Fruit fly (Drosophila melanogaster) whole organism, embryonic: ENCODE data around the gene Duox.

Source experiments
- Abd-B ChIP-seq: fragments of 200-800 bp; sonication (Bioruptor generic); optimal IDR thresholded peaks from 2 replicates; lab custom pipeline; 2018; ENCODE audit warnings: missing biosample characterization, mild to moderate bottlenecking, missing genetic modification characterization, moderate library complexity
- CG12236 ChIP-seq: fragments of 200-800 bp; sonication (Bioruptor generic); optimal IDR thresholded peaks from 2 replicates; lab custom pipeline; 2016; ENCODE audit warnings: missing biosample characterization, missing genetic modification characterization
- CG13287 ChIP-seq: fragments of 200-800 bp; sonication (Bioruptor generic); IDR thresholded peaks from 2 replicates; pipeline ENCODE4 v1.3.6; 2022; ENCODE audit warnings: missing biosample characterization, missing genetic modification characterization; ENCODE audit not compliant: partially characterized antibody
- CG13296 ChIP-seq: fragments of 200-800 bp; sonication (Bioruptor generic); optimal IDR thresholded peaks from 3 replicates; lab custom pipeline; 2018; ENCODE audit warnings: missing biosample characterization, mild to moderate bottlenecking, missing genetic modification characterization
- CG13775 ChIP-seq: fragments of 200-800 bp; sonication (Bioruptor generic); optimal IDR thresholded peaks from 3 replicates; lab custom pipeline; 2017; ENCODE audit warnings: missing biosample characterization, mild to moderate bottlenecking, missing genetic modification characterization
- CG13894 ChIP-seq: fragments of 200-800 bp; sonication (Bioruptor generic); optimal IDR thresholded peaks from 3 replicates; lab custom pipeline; 2018; ENCODE audit warnings: missing biosample characterization, mild to moderate bottlenecking, missing genetic modification characterization, moderate library complexity
- CG14441 ChIP-seq: fragments of 200-800 bp; sonication (Bioruptor generic); IDR thresholded peaks from 2 replicates; pipeline ENCODE4 v1.3.6; 2022; ENCODE audit warnings: missing biosample characterization, missing genetic modification characterization
- CG15479 ChIP-seq: fragments of 200-800 bp; sonication (Bioruptor generic); optimal IDR thresholded peaks from 3 replicates; lab custom pipeline; 2019; ENCODE audit warnings: missing biosample characterization, mild to moderate bottlenecking, missing genetic modification characterization, moderate library complexity
- CG16779 ChIP-seq: fragments of 200-800 bp; sonication (Bioruptor generic); IDR thresholded peaks from 2 replicates; pipeline ENCODE4 v1.3.6; 2022; ENCODE audit warnings: missing biosample characterization, missing genetic modification characterization
- CG17568 ChIP-seq: fragments of 200-800 bp; sonication (Bioruptor generic); optimal IDR thresholded peaks from 2 replicates; lab custom pipeline; 2018; ENCODE audit warnings: missing biosample characterization, mild to moderate bottlenecking, missing genetic modification characterization, moderate library complexity
- CG17829 ChIP-seq: fragments of 200-800 bp; optimal IDR thresholded peaks from 2 replicates; lab custom pipeline; 2019; ENCODE audit warnings: missing biosample characterization, mild to moderate bottlenecking, missing genetic modification characterization, moderate library complexity
- CG18262 ChIP-seq: fragments of 200-800 bp; optimal IDR thresholded peaks from 3 replicates; lab custom pipeline; 2019; ENCODE audit warnings: missing biosample characterization, mild to moderate bottlenecking, missing genetic modification characterization, moderate library complexity
- CG18599 ChIP-seq: fragments of 200-800 bp; sonication (Bioruptor generic); optimal IDR thresholded peaks from 3 replicates; lab custom pipeline; 2017; ENCODE audit warnings: missing biosample characterization, missing genetic modification characterization, mild to moderate bottlenecking, moderate library complexity, missing genetic modification reagents
- CG2120 ChIP-seq: fragments of 200-800 bp; sonication (Bioruptor generic); optimal IDR thresholded peaks from 3 replicates; lab custom pipeline; 2016; ENCODE audit warnings: missing biosample characterization, missing genetic modification characterization
- CG2678 ChIP-seq: fragments of 200-800 bp; sonication (Bioruptor generic); optimal IDR thresholded peaks from 3 replicates; lab custom pipeline; 2019; ENCODE audit warnings: missing biosample characterization, mild to moderate bottlenecking, missing genetic modification characterization, moderate library complexity
- CG3281 ChIP-seq: fragments of 200-800 bp; sonication (Bioruptor generic); optimal IDR thresholded peaks from 3 replicates; lab custom pipeline; 2017; ENCODE audit warnings: missing biosample characterization, mild to moderate bottlenecking, missing genetic modification characterization
- CG4282 ChIP-seq: fragments of 200-800 bp; sonication (Bioruptor generic); optimal IDR thresholded peaks from 2 replicates; lab custom pipeline; 2016; ENCODE audit warnings: missing biosample characterization, missing genetic modification characterization
- CG6254 ChIP-seq: fragments of 200-800 bp; sonication (Bioruptor generic); optimal IDR thresholded peaks from 3 replicates; lab custom pipeline; 2017; ENCODE audit warnings: mild to moderate bottlenecking, missing biosample characterization, missing genetic modification reagents, missing genetic modification characterization
- CG6854 ChIP-seq: fragments of 200-800 bp; sonication (Bioruptor generic); optimal IDR thresholded peaks from 3 replicates; lab custom pipeline; 2017; ENCODE audit warnings: missing biosample characterization, mild to moderate bottlenecking, missing genetic modification characterization
- CG7839 ChIP-seq: fragments of 200-800 bp; sonication (Bioruptor generic); optimal IDR thresholded peaks from 3 replicates; lab custom pipeline; 2018; ENCODE audit warnings: missing biosample characterization, mild to moderate bottlenecking, missing genetic modification characterization, moderate library complexity
- CG9797 ChIP-seq: fragments of 200-800 bp; sonication (Bioruptor generic); optimal IDR thresholded peaks from 3 replicates; lab custom pipeline; 2018; ENCODE audit warnings: missing biosample characterization, mild to moderate bottlenecking, missing genetic modification characterization
- CoRest ChIP-seq: fragments of 200-800 bp; sonication (Bioruptor generic); optimal IDR thresholded peaks from 3 replicates; lab custom pipeline; 2018; ENCODE audit warnings: missing biosample characterization, mild to moderate bottlenecking, missing genetic modification characterization, moderate library complexity
- D19A ChIP-seq: fragments of 200-800 bp; optimal IDR thresholded peaks from 3 replicates; lab custom pipeline; 2019; ENCODE audit warnings: missing biosample characterization, mild to moderate bottlenecking, missing genetic modification characterization, moderate library complexity
- Dbx ChIP-seq: fragments of 200-800 bp; sonication (Bioruptor generic); IDR thresholded peaks from 3 replicates; pipeline ENCODE4 v1.3.6; 2022; ENCODE audit warnings: missing biosample characterization, missing genetic modification characterization
- E2f1 ChIP-seq: fragments of 200-800 bp; sonication (Bioruptor generic); IDR thresholded peaks from 2 replicates; pipeline ENCODE4 v1.3.6; 2022; ENCODE audit warnings: missing biosample characterization, missing genetic modification characterization
- ERR ChIP-seq: fragments of 200-800 bp; sonication (Bioruptor generic); optimal IDR thresholded peaks from 2 replicates; lab custom pipeline; 2016; ENCODE audit warnings: missing biosample characterization, missing genetic modification characterization
- Fer3 ChIP-seq: fragments of 200-800 bp; sonication (Bioruptor generic); optimal IDR thresholded peaks from 2 replicates; lab custom pipeline; 2018; ENCODE audit warnings: missing biosample characterization, mild to moderate bottlenecking, missing genetic modification characterization, moderate library complexity
- NC2α ChIP-seq: fragments of 200-800 bp; sonication (Bioruptor generic); optimal IDR thresholded peaks from 2 replicates; lab custom pipeline; 2016; ENCODE audit warnings: missing biosample characterization, missing genetic modification characterization
- NFAT ChIP-seq: fragments of 200-800 bp; sonication (Bioruptor generic); IDR thresholded peaks from 2 replicates; pipeline ENCODE4 v1.3.6; 2022; ENCODE audit warnings: missing biosample characterization, missing genetic modification characterization
- Nf-YB ChIP-seq: fragments of 200-800 bp; sonication (Bioruptor generic); optimal IDR thresholded peaks from 3 replicates; lab custom pipeline; 2019; ENCODE audit warnings: missing biosample characterization, mild to moderate bottlenecking, missing genetic modification characterization, moderate library complexity
- PHDP ChIP-seq: fragments of 200-800 bp; sonication (Bioruptor generic); optimal IDR thresholded peaks from 3 replicates; lab custom pipeline; 2018; ENCODE audit warnings: missing biosample characterization, mild to moderate bottlenecking, missing genetic modification characterization, moderate library complexity
- Pdp1 ChIP-seq, 2 experiments: fragments of 200-800 bp; sonication (Bioruptor generic); optimal IDR thresholded peaks; 3 replicates each; lab custom pipeline; 2016; ENCODE audit warnings: missing biosample characterization in 2 of 2, missing genetic modification characterization in 2 of 2, mild to moderate bottlenecking in 1 of 2, moderate library complexity in 1 of 2
- Poxn ChIP-seq: fragments of 200-800 bp; sonication (Bioruptor generic); IDR thresholded peaks from 2 replicates; pipeline ENCODE4 v1.3.6; 2022; ENCODE audit warnings: missing biosample characterization, missing genetic modification characterization
- Sin3A ChIP-seq: fragments of >200 bp; optimal IDR thresholded peaks from 2 replicates; lab custom pipeline; 2018
- ac ChIP-seq: fragments of 200-800 bp; sonication (Bioruptor generic); optimal IDR thresholded peaks from 3 replicates; lab custom pipeline; 2017; ENCODE audit warnings: missing biosample characterization, mild to moderate bottlenecking, missing genetic modification characterization
- al ChIP-seq: fragments of 200-800 bp; sonication (Bioruptor generic); IDR thresholded peaks from 2 replicates; pipeline ENCODE4 v1.3.6; 2022; ENCODE audit warnings: missing biosample characterization, missing genetic modification characterization
- aop ChIP-seq: fragments of 200-800 bp; sonication (Bioruptor generic); IDR thresholded peaks from 2 replicates; pipeline ENCODE4 v1.3.6; 2022; ENCODE audit warnings: missing biosample characterization, missing genetic modification characterization
- bbx ChIP-seq: fragments of 200-800 bp; sonication (Bioruptor generic); IDR thresholded peaks from 2 replicates; pipeline ENCODE4 v1.3.6; 2022; ENCODE audit warnings: missing biosample characterization, missing genetic modification characterization; ENCODE audit not compliant: partially characterized antibody
- chif ChIP-seq, 2 experiments: fragments of 200-800 bp; sonication (Bioruptor generic); optimal IDR thresholded peaks; 3 replicates each; lab custom pipeline; 2016; ENCODE audit warnings: missing biosample characterization in 2 of 2, missing genetic modification characterization in 2 of 2
- fd102C ChIP-seq: fragments of 200-800 bp; sonication (Bioruptor generic); optimal IDR thresholded peaks from 2 replicates; lab custom pipeline; 2018; ENCODE audit warnings: missing biosample characterization, mild to moderate bottlenecking, missing genetic modification characterization, moderate library complexity
- fd64A ChIP-seq: fragments of 200-800 bp; sonication (Bioruptor generic); optimal IDR thresholded peaks from 3 replicates; lab custom pipeline; 2018; ENCODE audit warnings: missing biosample characterization, mild to moderate bottlenecking, missing genetic modification characterization
- gce ChIP-seq: fragments of 200-800 bp; sonication (Bioruptor generic); IDR thresholded peaks from 3 replicates; pipeline ENCODE4 v1.3.6; 2022; ENCODE audit warnings: missing biosample characterization, missing genetic modification characterization
- gsb ChIP-seq: fragments of 200-800 bp; sonication (Bioruptor generic); IDR thresholded peaks from 2 replicates; pipeline ENCODE4 v1.3.6; 2022; ENCODE audit warnings: missing biosample characterization, missing genetic modification characterization
- ham ChIP-seq: fragments of 200-800 bp; sonication (Bioruptor generic); IDR thresholded peaks from 2 replicates; pipeline ENCODE4 v1.3.6; 2022; ENCODE audit warnings: missing biosample characterization, missing genetic modification characterization
- pnt ChIP-seq: fragments of 200-800 bp; sonication (Bioruptor generic); optimal IDR thresholded peaks from 3 replicates; lab custom pipeline; 2016; ENCODE audit warnings: missing biosample characterization, missing genetic modification characterization
- row ChIP-seq: fragments of 200-800 bp; sonication (Bioruptor generic); IDR thresholded peaks from 3 replicates; pipeline ENCODE4 v1.3.6; 2022; ENCODE audit warnings: missing biosample characterization, missing genetic modification characterization
- salm ChIP-seq: fragments of 200-800 bp; sonication (Bioruptor generic); optimal IDR thresholded peaks from 2 replicates; lab custom pipeline; 2018; ENCODE audit warnings: missing biosample characterization, mild to moderate bottlenecking, missing genetic modification characterization
- tgo ChIP-seq: fragments of 200-800 bp; sonication (Bioruptor generic); IDR thresholded peaks from 3 replicates; pipeline ENCODE4 v1.3.6; 2022; ENCODE audit warnings: missing biosample characterization, missing genetic modification characterization
- vvl ChIP-seq: fragments of 200-800 bp; sonication (Bioruptor generic); IDR thresholded peaks from 2 replicates; pipeline ENCODE4 v1.3.6; 2022; ENCODE audit warnings: missing biosample characterization, missing genetic modification characterization
- yki ChIP-seq: fragments of >200 bp; optimal IDR thresholded peaks from 3 replicates; lab custom pipeline; 2018

Duox gene

dm6 chr2L:2769476-2770185 is 60.4 kb downstream of the Duox start, which contains the start of the genes colt and HINT1 (continued):
- TF ChIP-seq fd64A (GFP tag; lab: Kevin White, UChicago) (no peak), CG7839 (tag; lab: Kevin White, UChicago) (peak; percentile 40), CG4282 (GFP tag; lab: Kevin White, UChicago) (no peak), CG13296 (GFP tag; lab: Kevin White, UChicago) (peak; percentile 47), salm (tag; lab: Kevin White, UChicago) (peak; percentile 17), CG13775 (GFP tag; lab: Kevin White, UChicago) (no peak), CG12236 (GFP tag; lab: Kevin White, UChicago) (no peak), ac (no peak), D19A (tag; lab: Kevin White, UChicago) (peak; percentile 44), pnt (GFP tag; lab: Kevin White, UChicago) (no peak), CG13894 (tag; lab: Kevin White, UChicago) (peak; percentile 67), bbx (GFP tag; lab: Robert Waterston, UW) (peak; percentile 9; the same call in 1 of the 2 replicates), Nf-YB (GFP tag; lab: Kevin White, UChicago) (no peak), Pdp1 (GFP tag; optimal IDR thresholded peaks at IDR 0.05; lab: Kevin White, UChicago) (peak in 1 of 2 experiments; percentile 95), aop (GFP tag; lab: Robert Waterston, UW) (no peak), CG18262 (tag; lab: Kevin White, UChicago) (peak; percentile 1), vvl (GFP tag; lab: Robert Waterston, UW) (peak; percentile 57), CG2120 (GFP tag; lab: Kevin White, UChicago) (peak; percentile 31), gce (GFP tag; lab: Robert Waterston, UW) (no peak), ERR (GFP tag; lab: Kevin White, UChicago) (peak; percentile 2), CG18599 (GFP tag; lab: Kevin White, UChicago) (no peak), CG2678 (tag; lab: Kevin White, UChicago) (peak; percentile 28), CG3281 (peak; percentile 43), CG9797 (peak; percentile 74), Dbx (peak; percentile 28; the same call in 1 of the 3 replicates), Fer3 (tag; lab: Kevin White, UChicago) (no peak), CoRest (tag; lab: Kevin White, UChicago) (peak; percentile 47), fd102C (no peak), CG15479 (GFP tag; lab: Kevin White, UChicago) (peak; percentile 20), chif (GFP tag; optimal IDR thresholded peaks at IDR 0.05; lab: Kevin White, UChicago) (no peak), row (peak; percentile 47), CG6854 (no peak), CG13287 (GFP tag; lab: Robert Waterston, UW) (peak; percentile 61; the same call in 1 of the 2 replicates), al (GFP tag; lab: Robert Waterston, UW) (no peak), Sin3A (lab: Kevin White, UChicago) (peak; percentile 78), NFAT (GFP tag; lab: Robert Waterston, UW) (peak; percentile 51; the same call in 1 of the 2 replicates), CG6254 (peak; percentile 7), E2f1 (no peak), gsb (GFP tag; lab: Robert Waterston, UW) (no peak), CG17568 (GFP tag; lab: Kevin White, UChicago) (no peak), CG14441 (GFP tag; lab: Robert Waterston, UW) (peak; percentile 37; the same call in 1 of the 2 replicates), NC2α (GFP tag; lab: Kevin White, UChicago) (no peak), CG17829 (tag; lab: Kevin White, UChicago) (peak; percentile 52), tgo (GFP tag; lab: Robert Waterston, UW) (no peak), yki (no peak), CG16779 (GFP tag; lab: Robert Waterston, UW) (no peak), Poxn (GFP tag; lab: Robert Waterston, UW) (no peak), PHDP (peak; percentile 17), Abd-B (GFP tag; lab: Kevin White, UChicago) (peak; percentile 21), ham (no peak)
